Fruit fly (Drosophila melanogaster) whole organism: Measurements from ENCODE around the gene chif.

ENCODE experiments used
- CG8478 ChIP-seq: fragments of >200 bp; optimal IDR thresholded peaks from 2 replicates; lab custom pipeline; 2018; ENCODE audit warnings: inconsistent platforms
- Dll ChIP-seq: fragments of >200 bp; optimal IDR thresholded peaks from 2 replicates; lab custom pipeline; 2017
- EcR ChIP-seq, 2 experiments: fragments of >200 bp; optimal IDR thresholded peaks; 2 replicates each; lab custom pipeline; 2017; ENCODE audit warnings: missing biosample characterization in 2 of 2, missing genetic modification characterization in 2 of 2, missing genetic modification reagents in 2 of 2
- pan ChIP-seq: fragments of >200 bp; optimal IDR thresholded peaks from 2 replicates; lab custom pipeline; 2017
- psq ChIP-seq: fragments of >200 bp; optimal IDR thresholded peaks from 2 replicates; lab custom pipeline; 2017
- usp ChIP-seq: fragments of >200 bp; optimal IDR thresholded peaks from 2 replicates; lab custom pipeline; 2017; ENCODE audit warnings: missing biosample characterization, missing genetic modification characterization, mixed read lengths

The chif gene

dm6 chr2L:16350160-16350633 lies 2.2 kb downstream of the chif start:
- TF ChIP-seq usp (GFP tag; lab: Kevin White, UChicago) (no peak), Dll (lab: Kevin White, UChicago) (no peak), pan (lab: Kevin White, UChicago) (no peak)

- TF ChIP-seq CG8478 (lab: Kevin White, UChicago) (no peak), usp (GFP tag; lab: Kevin White, UChicago) (no peak), psq (no peak), pan (lab: Kevin White, UChicago) (no peak), EcR (GFP tag; optimal IDR thresholded peaks at IDR 0.05; lab: Kevin White, UChicago) (no peak), Dll (lab: Kevin White, UChicago) (no peak)
Observed at dm6 chr2L:16342224-16342623, 10.2 kb downstream of the chif start, which contains the start of gene CG44405. Gene CG44405 (minus strand): TSS chr2L:16342324.

dm6 chr2L:16340268-16340667 lies 12.2 kb downstream of the chif start, which contains the start of gene CG42266:
Gene CG42266 (minus strand): TSS chr2L:16340368.
- TF ChIP-seq pan (lab: Kevin White, UChicago) = no peak
- no peak for TF ChIP-seq CG8478 (lab: Kevin White, UChicago)
- TF ChIP-seq usp (GFP tag; lab: Kevin White, UChicago) = no peak
- no peak for TF ChIP-seq psq
- no peak for TF ChIP-seq EcR (GFP tag; optimal IDR thresholded peaks at IDR 0.05; lab: Kevin White, UChicago)

dm6 chr2L:16337785-16338184 lies 14.6 kb downstream of the chif start, which contains the start of gene CG31817:
Gene CG31817 (minus strand): TSS chr2L:16337885.
- no peak for TF ChIP-seq usp (GFP tag; lab: Kevin White, UChicago)
- TF ChIP-seq pan (lab: Kevin White, UChicago) = no peak
- TF ChIP-seq psq = no peak
- no peak for TF ChIP-seq Dll (lab: Kevin White, UChicago)
- no peak for TF ChIP-seq EcR (GFP tag; optimal IDR thresholded peaks at IDR 0.05; lab: Kevin White, UChicago)

dm6 chr2L:16329625-16330024 lies 22.8 kb downstream of the chif start, which contains the start of gene CG4440:
Gene CG4440 (plus strand): TSS chr2L:16329925.
- TF ChIP-seq Dll (lab: Kevin White, UChicago) = no peak
- TF ChIP-seq CG8478 (lab: Kevin White, UChicago) = no peak
- no peak for TF ChIP-seq pan (lab: Kevin White, UChicago)
- TF ChIP-seq psq = no peak
- TF ChIP-seq EcR (GFP tag; optimal IDR thresholded peaks at IDR 0.05; lab: Kevin White, UChicago) = no peak
- no peak for TF ChIP-seq usp (GFP tag; lab: Kevin White, UChicago)

- no peak for TF ChIP-seq pan (lab: Kevin White, UChicago)
- TF ChIP-seq psq = no peak
- no peak for TF ChIP-seq EcR (GFP tag; optimal IDR thresholded peaks at IDR 0.05; lab: Kevin White, UChicago)
- no peak for TF ChIP-seq CG8478 (lab: Kevin White, UChicago)
- no peak for TF ChIP-seq usp (GFP tag; lab: Kevin White, UChicago)
- TF ChIP-seq Dll (lab: Kevin White, UChicago) = no peak
Observed at dm6 chr2L:16329102-16329520, 23.3 kb downstream of the chif start, which contains the start of gene mRpL4. Gene mRpL4 (minus strand): TSS chr2L:16329132.

- TF ChIP-seq pan (lab: Kevin White, UChicago) = no peak
- TF ChIP-seq Dll (lab: Kevin White, UChicago) = no peak
- no peak for TF ChIP-seq usp (GFP tag; lab: Kevin White, UChicago)
- no peak for TF ChIP-seq psq
- no peak for TF ChIP-seq EcR (GFP tag; optimal IDR thresholded peaks at IDR 0.05; lab: Kevin White, UChicago)
- no peak for TF ChIP-seq CG8478 (lab: Kevin White, UChicago)
Observed at dm6 chr2L:16326892-16327291, 25.5 kb downstream of the chif start, which contains the start of gene CG4278. Gene CG4278 (plus strand): TSS chr2L:16327069.

dm6 chr2L:16325515-16326257 lies 26.7 kb downstream of the chif start, which contains the start of gene cact:
Gene cact (minus strand): TSS chr2L:16326207.
- TF ChIP-seq usp (GFP tag; lab: Kevin White, UChicago) = no peak
- no peak for TF ChIP-seq CG8478 (lab: Kevin White, UChicago)
- no peak for TF ChIP-seq EcR (GFP tag; optimal IDR thresholded peaks at IDR 0.05; lab: Kevin White, UChicago)
- no peak for TF ChIP-seq Dll (lab: Kevin White, UChicago)
- TF ChIP-seq pan (lab: Kevin White, UChicago) = no peak
- no peak for TF ChIP-seq psq

dm6 chr2L:16324833-16325232 lies 27.6 kb downstream of the chif start:
- TF ChIP-seq psq = no peak
- no peak for TF ChIP-seq EcR (GFP tag; optimal IDR thresholded peaks at IDR 0.05; lab: Kevin White, UChicago)
- TF ChIP-seq Dll (lab: Kevin White, UChicago) = no peak
- TF ChIP-seq CG8478 (lab: Kevin White, UChicago) = no peak
- TF ChIP-seq pan (lab: Kevin White, UChicago) = no peak
- TF ChIP-seq usp (GFP tag; lab: Kevin White, UChicago) = no peak

dm6 chr2L:16323544-16323943 lies 28.9 kb downstream of the chif start:
- TF ChIP-seq CG8478 (lab: Kevin White, UChicago) (no peak), Dll (lab: Kevin White, UChicago) (no peak), EcR (GFP tag; optimal IDR thresholded peaks at IDR 0.05; lab: Kevin White, UChicago) (no peak), psq (no peak), pan (lab: Kevin White, UChicago) (no peak), usp (GFP tag; lab: Kevin White, UChicago) (no peak)

- TF ChIP-seq CG8478 (lab: Kevin White, UChicago) = no peak
Observed at dm6 chr2L:16321872-16322631, 30.4 kb downstream of the chif start.
